Fruit fly (Drosophila melanogaster) whole organism, embryonic: ENCODE results near the gene Als2.

ENCODE experiments used
- CG1024 ChIP-seq: fragments of 200-800 bp; sonication (Bioruptor generic); IDR thresholded peaks from 2 replicates; pipeline ENCODE4 v1.3.6; 2022; ENCODE audit warnings: missing biosample characterization, missing genetic modification characterization
- CG10366 ChIP-seq: fragments of 200-800 bp; sonication (Bioruptor generic); IDR thresholded peaks from 2 replicates; pipeline ENCODE4 v1.3.6; 2022; ENCODE audit warnings: missing biosample characterization, missing genetic modification characterization
- CG10979 ChIP-seq: fragments of 200-800 bp; sonication (Bioruptor generic); optimal IDR thresholded peaks from 2 replicates; lab custom pipeline; 2018; ENCODE audit warnings: missing biosample characterization, mild to moderate bottlenecking, missing genetic modification characterization, moderate library complexity
- CG11456 ChIP-seq: fragments of 200-800 bp; sonication (Bioruptor generic); IDR thresholded peaks from 3 replicates; pipeline ENCODE4 v1.3.6; 2022; ENCODE audit warnings: missing biosample characterization, missing genetic modification characterization
- CG12659 ChIP-seq: fragments of 200-800 bp; sonication (Bioruptor generic); optimal IDR thresholded peaks from 3 replicates; lab custom pipeline; 2017; ENCODE audit warnings: mild to moderate bottlenecking, missing biosample characterization, missing genetic modification reagents, missing genetic modification characterization
- CG13123 ChIP-seq: fragments of 200-800 bp; sonication (Bioruptor generic); optimal IDR thresholded peaks from 2 replicates; lab custom pipeline; 2016; ENCODE audit warnings: missing biosample characterization, missing genetic modification characterization
- CG13775 ChIP-seq: fragments of 200-800 bp; sonication (Bioruptor generic); optimal IDR thresholded peaks from 3 replicates; lab custom pipeline; 2017; ENCODE audit warnings: missing biosample characterization, mild to moderate bottlenecking, missing genetic modification characterization
- CG1647 ChIP-seq: fragments of 200-800 bp; sonication (Bioruptor generic); optimal IDR thresholded peaks from 3 replicates; lab custom pipeline; 2016; ENCODE audit warnings: missing biosample characterization, missing genetic modification characterization
- CG1792 ChIP-seq: fragments of 200-800 bp; sonication (Bioruptor generic); optimal IDR thresholded peaks from 2 replicates; lab custom pipeline; 2016; ENCODE audit warnings: missing biosample characterization, missing genetic modification characterization
- CG1832 ChIP-seq: fragments of 200-800 bp; sonication (Bioruptor generic); optimal IDR thresholded peaks from 2 replicates; lab custom pipeline; 2017; ENCODE audit warnings: missing biosample characterization, mild to moderate bottlenecking, missing genetic modification characterization, inconsistent platforms
- CG3163 ChIP-seq: fragments of 200-800 bp; sonication (Bioruptor generic); optimal IDR thresholded peaks from 3 replicates; lab custom pipeline; 2016; ENCODE audit warnings: missing biosample characterization, missing genetic modification characterization
- CG32532 ChIP-seq: fragments of 200-800 bp; sonication (Bioruptor generic); IDR thresholded peaks from 2 replicates; pipeline ENCODE4 v1.3.6; 2022; ENCODE audit warnings: missing biosample characterization, missing genetic modification characterization
- CG42726 ChIP-seq: fragments of 200-800 bp; sonication (Bioruptor generic); IDR thresholded peaks from 2 replicates; pipeline ENCODE4 v1.3.6; 2022; ENCODE audit warnings: missing biosample characterization, missing genetic modification characterization; ENCODE audit not compliant: partially characterized antibody
- CG4617 ChIP-seq: fragments of 200-800 bp; sonication (Bioruptor generic); optimal IDR thresholded peaks from 3 replicates; lab custom pipeline; 2016; ENCODE audit warnings: missing biosample characterization, missing genetic modification characterization, borderline replicate concordance
- CG4730 ChIP-seq: fragments of 200-800 bp; sonication (Bioruptor generic); IDR thresholded peaks from 2 replicates; pipeline ENCODE4 v1.3.6; 2022; ENCODE audit warnings: missing biosample characterization, missing genetic modification characterization
- CG5180 ChIP-seq: fragments of 200-800 bp; sonication (Bioruptor generic); optimal IDR thresholded peaks from 3 replicates; lab custom pipeline; 2017; ENCODE audit warnings: missing biosample characterization, missing genetic modification characterization, mild to moderate bottlenecking, moderate library complexity, missing genetic modification reagents
- CG8281 ChIP-seq: fragments of 200-800 bp; sonication (Bioruptor generic); optimal IDR thresholded peaks from 2 replicates; lab custom pipeline; 2018; ENCODE audit warnings: missing biosample characterization, mild to moderate bottlenecking, missing genetic modification characterization, moderate library complexity
- ERR ChIP-seq: fragments of 200-800 bp; sonication (Bioruptor generic); optimal IDR thresholded peaks from 2 replicates; lab custom pipeline; 2016; ENCODE audit warnings: missing biosample characterization, missing genetic modification characterization
- Hr3 ChIP-seq: fragments of 200-800 bp; sonication (Bioruptor generic); optimal IDR thresholded peaks from 3 replicates; lab custom pipeline; 2016; ENCODE audit warnings: missing biosample characterization, missing genetic modification characterization
- Hr78 ChIP-seq, 2 experiments: fragments of 200-800 bp in 1 of 2; fragments of >200 bp in 1 of 2; sonication (Bioruptor generic) in 1 of 2; optimal IDR thresholded peaks; 2 replicates each; lab custom pipeline; 2017 to 2019; ENCODE audit warnings: missing biosample characterization in 2 of 2, missing genetic modification characterization in 2 of 2, mild to moderate bottlenecking in 1 of 2, moderate library complexity in 1 of 2
- NC2β ChIP-seq: fragments of 200-800 bp; sonication (Bioruptor generic); optimal IDR thresholded peaks from 2 replicates; lab custom pipeline; 2016; ENCODE audit warnings: missing biosample characterization, missing genetic modification characterization
- Oli ChIP-seq: fragments of 200-800 bp; sonication (Bioruptor generic); optimal IDR thresholded peaks from 2 replicates; lab custom pipeline; 2018; ENCODE audit warnings: missing biosample characterization, mild to moderate bottlenecking, missing genetic modification characterization, moderate library complexity
- Opbp ChIP-seq: fragments of 200-800 bp; sonication (Bioruptor generic); IDR thresholded peaks from 3 replicates; pipeline ENCODE4 v1.3.6; 2022; ENCODE audit warnings: missing biosample characterization, missing genetic modification characterization; ENCODE audit not compliant: partially characterized antibody
- Optix ChIP-seq: fragments of 200-800 bp; sonication (Bioruptor generic); IDR thresholded peaks from 3 replicates; pipeline ENCODE4 v1.3.6; 2022; ENCODE audit warnings: missing biosample characterization, missing genetic modification characterization
- Poxn ChIP-seq: fragments of 200-800 bp; sonication (Bioruptor generic); IDR thresholded peaks from 2 replicates; pipeline ENCODE4 v1.3.6; 2022; ENCODE audit warnings: missing biosample characterization, missing genetic modification characterization
- Rfx ChIP-seq: fragments of 200-800 bp; sonication (Bioruptor generic); IDR thresholded peaks from 2 replicates; pipeline ENCODE4 v1.3.6; 2022; ENCODE audit warnings: missing biosample characterization, missing genetic modification characterization
- Six4 ChIP-seq: fragments of 200-800 bp; sonication (Bioruptor generic); optimal IDR thresholded peaks from 2 replicates; lab custom pipeline; 2016; ENCODE audit warnings: missing biosample characterization, missing genetic modification characterization
- Spps ChIP-seq: fragments of 200-800 bp; sonication (Bioruptor generic); optimal IDR thresholded peaks from 2 replicates; lab custom pipeline; 2018; ENCODE audit warnings: missing biosample characterization, mild to moderate bottlenecking, missing genetic modification characterization
- Vsx1 ChIP-seq: fragments of 200-800 bp; sonication (Bioruptor generic); optimal IDR thresholded peaks from 2 replicates; lab custom pipeline; 2017; ENCODE audit warnings: missing biosample characterization, mild to moderate bottlenecking, missing genetic modification characterization, missing genetic modification reagents
- ab ChIP-seq: fragments of 200-800 bp; sonication (Bioruptor generic); optimal IDR thresholded peaks from 2 replicates; lab custom pipeline; 2016; ENCODE audit warnings: missing biosample characterization, missing genetic modification characterization
- ara ChIP-seq: fragments of 200-800 bp; sonication (Bioruptor generic); IDR thresholded peaks from 2 replicates; pipeline ENCODE4 v1.3.6; 2022; ENCODE audit warnings: missing biosample characterization, missing genetic modification characterization
- br ChIP-seq: fragments of >200 bp; optimal IDR thresholded peaks from 2 replicates; lab custom pipeline; 2017
- cg ChIP-seq: fragments of 200-800 bp; sonication (Bioruptor generic); optimal IDR thresholded peaks from 3 replicates; lab custom pipeline; 2019; ENCODE audit warnings: missing biosample characterization, mild to moderate bottlenecking, missing genetic modification characterization, moderate library complexity
- dysf ChIP-seq: fragments of 200-800 bp; sonication (Bioruptor generic); IDR thresholded peaks from 3 replicates; pipeline ENCODE4 v1.3.6; 2022; ENCODE audit warnings: missing biosample characterization, missing genetic modification characterization
- exex ChIP-seq: fragments of 200-800 bp; sonication (Bioruptor generic); optimal IDR thresholded peaks from 4 replicates; lab custom pipeline; 2018; ENCODE audit warnings: missing biosample characterization, mild to moderate bottlenecking, missing genetic modification characterization, moderate library complexity
- gfzf ChIP-seq: fragments of 200-800 bp; sonication (Bioruptor generic); optimal IDR thresholded peaks from 2 replicates; lab custom pipeline; 2016; ENCODE audit warnings: missing biosample characterization, mild to moderate bottlenecking, missing genetic modification characterization, moderate library complexity
- hth ChIP-seq: fragments of >200 bp; optimal IDR thresholded peaks from 2 replicates; lab custom pipeline; 2017; ENCODE audit warnings: inconsistent platforms
- kni ChIP-seq: fragments of 200-800 bp; sonication (Bioruptor generic); optimal IDR thresholded peaks from 3 replicates; lab custom pipeline; 2017; ENCODE audit warnings: mild to moderate bottlenecking, missing biosample characterization, missing genetic modification reagents, missing genetic modification characterization
- lbe ChIP-seq: fragments of 200-800 bp; sonication (Bioruptor generic); optimal IDR thresholded peaks from 2 replicates; lab custom pipeline; 2016; ENCODE audit warnings: missing biosample characterization, mild to moderate bottlenecking, missing genetic modification characterization
- lilli ChIP-seq: fragments of 200-800 bp; sonication (Bioruptor generic); optimal IDR thresholded peaks from 3 replicates; lab custom pipeline; 2016; ENCODE audit warnings: missing biosample characterization, missing genetic modification characterization
- lmd ChIP-seq: fragments of 200-800 bp; sonication (Bioruptor generic); IDR thresholded peaks from 2 replicates; pipeline ENCODE4 v1.3.6; 2022; ENCODE audit warnings: missing biosample characterization, missing genetic modification characterization
- lola ChIP-seq, 3 experiments: fragments of >200 bp in 2 of 3; fragments of 200-800 bp in 1 of 3; sonication (Bioruptor generic) in 1 of 3; optimal IDR thresholded peaks; 2 replicates each; lab custom pipeline; 2017 to 2019; ENCODE audit warnings: missing biosample characterization in 3 of 3, missing genetic modification characterization in 3 of 3, mild to moderate bottlenecking in 1 of 3, moderate library complexity in 1 of 3
- luna ChIP-seq: fragments of 200-800 bp; sonication (Bioruptor generic); optimal IDR thresholded peaks from 2 replicates; lab custom pipeline; 2016; ENCODE audit warnings: missing biosample characterization, missing genetic modification characterization
- mld ChIP-seq: fragments of 200-800 bp; sonication (Bioruptor generic); IDR thresholded peaks from 3 replicates; pipeline ENCODE4 v1.3.6; 2022; ENCODE audit warnings: missing biosample characterization, missing genetic modification characterization; ENCODE audit not compliant: partially characterized antibody
- nom ChIP-seq: fragments of 200-800 bp; sonication (Bioruptor generic); optimal IDR thresholded peaks from 2 replicates; lab custom pipeline; 2017; ENCODE audit warnings: missing biosample characterization, missing genetic modification characterization, mild to moderate bottlenecking, moderate library complexity, missing genetic modification reagents
- rib ChIP-seq: fragments of 200-800 bp; sonication (Bioruptor generic); IDR thresholded peaks from 2 replicates; pipeline ENCODE4 v1.3.6; 2022; ENCODE audit warnings: missing biosample characterization, missing genetic modification characterization
- ro ChIP-seq: fragments of 200-800 bp; sonication (Bioruptor generic); IDR thresholded peaks from 2 replicates; pipeline ENCODE4 v1.3.6; 2022; ENCODE audit warnings: missing biosample characterization, missing genetic modification characterization
- slbo ChIP-seq: fragments of 200-800 bp; sonication (Bioruptor generic); IDR thresholded peaks from 2 replicates; pipeline ENCODE4 v1.3.6; 2022; ENCODE audit warnings: missing biosample characterization, missing genetic modification characterization
- sug ChIP-seq: fragments of 200-800 bp; optimal IDR thresholded peaks from 2 replicates; lab custom pipeline; 2019; ENCODE audit warnings: missing biosample characterization, mild to moderate bottlenecking, missing genetic modification characterization, moderate library complexity
- trem ChIP-seq: fragments of 200-800 bp; optimal IDR thresholded peaks from 3 replicates; lab custom pipeline; 2019; ENCODE audit warnings: missing biosample characterization, mild to moderate bottlenecking, missing genetic modification characterization, moderate library complexity
- usp ChIP-seq: fragments of >200 bp; optimal IDR thresholded peaks from 2 replicates; lab custom pipeline; 2017; ENCODE audit warnings: missing biosample characterization, missing genetic modification characterization

The Als2 gene

DNA sequence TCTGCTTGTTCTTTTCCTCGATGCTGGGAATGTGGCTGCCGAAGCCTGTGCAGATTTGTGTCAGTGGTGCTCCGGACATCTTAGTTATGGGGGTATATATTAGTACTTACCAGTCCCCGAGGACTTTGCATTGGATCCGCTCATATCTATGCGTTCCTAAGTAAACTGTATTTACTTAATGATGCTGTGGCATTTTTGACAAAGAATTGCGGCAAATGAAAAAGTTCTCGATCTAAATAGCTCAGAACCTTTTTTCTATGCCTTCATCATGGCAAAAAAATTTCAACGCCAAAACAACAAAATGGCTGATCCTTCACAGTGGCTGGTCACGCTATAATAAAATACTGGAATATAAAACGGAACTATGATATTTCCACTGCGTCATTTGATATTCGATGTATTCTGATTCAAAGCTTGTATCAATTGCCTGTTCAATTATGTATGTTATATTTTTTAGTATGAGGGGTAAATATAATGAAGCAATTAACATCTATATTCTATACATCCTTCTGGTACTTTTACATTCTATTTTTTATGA, 45.3 kb downstream of the Als2 start, which contains the start of gene MED1 (continued):
- TF ChIP-seq Optix (GFP tag; lab: Robert Waterston, UW), result no peak
- TF ChIP-seq exex (tag; lab: Kevin White, UChicago), result no peak
- no peak for TF ChIP-seq ro (GFP tag; lab: Robert Waterston, UW)
- no peak for TF ChIP-seq NC2β
- TF ChIP-seq dysf (GFP tag; lab: Robert Waterston, UW), result peak; percentile 36; the same call in 1 of the 3 replicates
- TF ChIP-seq usp (GFP tag; lab: Kevin White, UChicago), result no peak
- TF ChIP-seq br, result no peak
- no peak for TF ChIP-seq lilli (GFP tag; lab: Kevin White, UChicago)
- no peak for TF ChIP-seq CG4730
- TF ChIP-seq CG4617 (GFP tag; lab: Kevin White, UChicago), result peak; percentile 47
- TF ChIP-seq CG12659 (GFP tag; lab: Kevin White, UChicago), result peak; percentile 59
- no peak for TF ChIP-seq Vsx1
- no peak for TF ChIP-seq Hr78 (GFP tag; optimal IDR thresholded peaks at IDR 0.05; lab: Kevin White, UChicago)
- TF ChIP-seq CG8281, result no peak
- no peak for TF ChIP-seq CG13123
- no peak for TF ChIP-seq CG13775 (GFP tag; lab: Kevin White, UChicago)
- TF ChIP-seq mld (GFP tag; lab: Robert Waterston, UW), result no peak
- TF ChIP-seq nom, result no peak
- TF ChIP-seq hth, result no peak
- TF ChIP-seq lmd, result no peak
- peak; percentile 0 for TF ChIP-seq CG10979 (tag; lab: Kevin White, UChicago)
- TF ChIP-seq slbo (GFP tag; lab: Robert Waterston, UW), result 0 out of 2 replicates have a peak, but pooled peaks have one; percentile 39
- TF ChIP-seq gfzf, result peak; percentile 75
- no peak for TF ChIP-seq ab
- TF ChIP-seq CG1832 (GFP tag; lab: Kevin White, UChicago), result no peak
- no peak for TF ChIP-seq ERR (GFP tag; lab: Kevin White, UChicago)
- TF ChIP-seq CG11456 (GFP tag; lab: Robert Waterston, UW), result no peak
- TF ChIP-seq CG1647, result no peak
- no peak for TF ChIP-seq ara (GFP tag; lab: Robert Waterston, UW)
- TF ChIP-seq CG3163 (GFP tag; lab: Kevin White, UChicago), result no peak
- no peak for TF ChIP-seq luna
- no peak for TF ChIP-seq cg
- no peak for TF ChIP-seq rib
- TF ChIP-seq Six4 (GFP tag; lab: Kevin White, UChicago), result no peak
- TF ChIP-seq Poxn, result no peak
- no peak for TF ChIP-seq CG5180 (GFP tag; lab: Kevin White, UChicago)
- TF ChIP-seq CG42726 (GFP tag; lab: Robert Waterston, UW), result no peak
- TF ChIP-seq kni (GFP tag; lab: Kevin White, UChicago), result no peak
- TF ChIP-seq sug (tag; lab: Kevin White, UChicago), result peak; percentile 14
- TF ChIP-seq lbe, result no peak
- TF ChIP-seq trem (tag; lab: Kevin White, UChicago), result peak; percentile 29
- TF ChIP-seq Rfx (GFP tag; lab: Robert Waterston, UW), result peak; percentile 39; the same call in 1 of the 2 replicates
- TF ChIP-seq Opbp (GFP tag; lab: Robert Waterston, UW), result 0 out of 3 replicates have a peak, but pooled peaks have one; percentile 14
- TF ChIP-seq CG32532 (GFP tag; lab: Robert Waterston, UW), result 0 out of 2 replicates have a peak, but pooled peaks have one; percentile 13
- TF ChIP-seq CG1024 (GFP tag; lab: Robert Waterston, UW), result peak; percentile 50
- no peak for TF ChIP-seq Spps (tag; lab: Kevin White, UChicago)
- no peak for TF ChIP-seq Oli
- TF ChIP-seq lola (GFP tag; optimal IDR thresholded peaks at IDR 0.05; lab: Kevin White, UChicago), result no peak
- no peak for TF ChIP-seq Hr3 (GFP tag; lab: Kevin White, UChicago)
- no peak for TF ChIP-seq CG10366 (GFP tag; lab: Robert Waterston, UW)
- no peak for TF ChIP-seq CG1792 (GFP tag; lab: Kevin White, UChicago)
